Fruit fly (Drosophila melanogaster) whole organism, embryonic: ENCODE results near the gene CG31706.

Experiments used
- Atf-2 ChIP-seq: fragments of 200-800 bp; sonication (Bioruptor generic); optimal IDR thresholded peaks from 2 replicates; lab custom pipeline; 2016; ENCODE audit warnings: missing biosample characterization, missing genetic modification characterization
- CG10209 ChIP-seq: fragments of 200-800 bp; sonication (Bioruptor generic); optimal IDR thresholded peaks from 3 replicates; lab custom pipeline; 2017; ENCODE audit warnings: missing biosample characterization, mild to moderate bottlenecking, missing genetic modification characterization, missing genetic modification reagents
- CG10267 ChIP-seq: fragments of 200-800 bp; sonication (Bioruptor generic); optimal IDR thresholded peaks from 2 replicates; lab custom pipeline; 2018; ENCODE audit warnings: missing biosample characterization, mild to moderate bottlenecking, missing genetic modification characterization, moderate library complexity
- CG10462 ChIP-seq: fragments of 200-800 bp; sonication (Bioruptor generic); optimal IDR thresholded peaks from 2 replicates; lab custom pipeline; 2016; ENCODE audit warnings: missing biosample characterization, missing genetic modification characterization
- CG11723 ChIP-seq: fragments of 200-800 bp; sonication (Bioruptor generic); optimal IDR thresholded peaks from 2 replicates; lab custom pipeline; 2017; ENCODE audit warnings: missing biosample characterization, mild to moderate bottlenecking, missing genetic modification characterization
- CG13296 ChIP-seq: fragments of 200-800 bp; sonication (Bioruptor generic); optimal IDR thresholded peaks from 3 replicates; lab custom pipeline; 2018; ENCODE audit warnings: missing biosample characterization, mild to moderate bottlenecking, missing genetic modification characterization
- CG13624 ChIP-seq: fragments of 200-800 bp; sonication (Bioruptor generic); optimal IDR thresholded peaks from 2 replicates; lab custom pipeline; 2016; ENCODE audit warnings: missing biosample characterization, missing genetic modification characterization
- CG15269 ChIP-seq: fragments of 200-800 bp; sonication (Bioruptor generic); optimal IDR thresholded peaks from 2 replicates; lab custom pipeline; 2018; ENCODE audit warnings: missing biosample characterization, mild to moderate bottlenecking, missing genetic modification characterization, moderate library complexity
- CG1603 ChIP-seq: fragments of 200-800 bp; sonication (Bioruptor generic); optimal IDR thresholded peaks from 2 replicates; lab custom pipeline; 2019; ENCODE audit warnings: missing biosample characterization, mild to moderate bottlenecking, missing genetic modification characterization, moderate library complexity
- CG17359 ChIP-seq: fragments of 200-800 bp; sonication (Bioruptor generic); optimal IDR thresholded peaks from 3 replicates; lab custom pipeline; 2018; ENCODE audit warnings: missing biosample characterization, mild to moderate bottlenecking, missing genetic modification characterization, moderate library complexity
- CG17802 ChIP-seq: fragments of 200-800 bp; sonication (Bioruptor generic); optimal IDR thresholded peaks from 2 replicates; lab custom pipeline; 2018; ENCODE audit warnings: missing biosample characterization, mild to moderate bottlenecking, missing genetic modification characterization, moderate library complexity
- CG17829 ChIP-seq: fragments of 200-800 bp; optimal IDR thresholded peaks from 2 replicates; lab custom pipeline; 2019; ENCODE audit warnings: missing biosample characterization, mild to moderate bottlenecking, missing genetic modification characterization, moderate library complexity
- CG1832 ChIP-seq: fragments of 200-800 bp; sonication (Bioruptor generic); optimal IDR thresholded peaks from 2 replicates; lab custom pipeline; 2017; ENCODE audit warnings: missing biosample characterization, mild to moderate bottlenecking, missing genetic modification characterization, inconsistent platforms
- CG18619 ChIP-seq: fragments of 200-800 bp; sonication (Bioruptor generic); optimal IDR thresholded peaks from 3 replicates; lab custom pipeline; 2017; ENCODE audit warnings: missing biosample characterization, mild to moderate bottlenecking, missing genetic modification characterization
- CG2712 ChIP-seq: fragments of 200-800 bp; optimal IDR thresholded peaks from 3 replicates; lab custom pipeline; 2019; ENCODE audit warnings: missing biosample characterization, mild to moderate bottlenecking, missing genetic modification characterization, moderate library complexity
- CG30020 ChIP-seq: fragments of 200-800 bp; optimal IDR thresholded peaks from 2 replicates; lab custom pipeline; 2019; ENCODE audit warnings: missing biosample characterization, mild to moderate bottlenecking, missing genetic modification characterization, moderate library complexity
- CG31365 ChIP-seq: fragments of 200-800 bp; sonication (Bioruptor generic); optimal IDR thresholded peaks from 2 replicates; lab custom pipeline; 2018; ENCODE audit warnings: missing biosample characterization, mild to moderate bottlenecking, missing genetic modification characterization
- CG34376 ChIP-seq: fragments of 200-800 bp; sonication (Bioruptor generic); optimal IDR thresholded peaks from 2 replicates; lab custom pipeline; 2018; ENCODE audit warnings: missing biosample characterization, mild to moderate bottlenecking, missing genetic modification characterization
- CG5953 ChIP-seq: fragments of 200-800 bp; sonication (Bioruptor generic); IDR thresholded peaks from 2 replicates; pipeline ENCODE4 v1.3.6; 2022; ENCODE audit warnings: missing biosample characterization, missing genetic modification characterization
- CG7963 ChIP-seq: fragments of 200-800 bp; sonication (Bioruptor generic); IDR thresholded peaks from 3 replicates; pipeline ENCODE4 v1.3.6; 2022; ENCODE audit warnings: missing biosample characterization, missing genetic modification characterization; ENCODE audit not compliant: partially characterized antibody
- CG8388 ChIP-seq: fragments of 200-800 bp; sonication (Bioruptor generic); optimal IDR thresholded peaks from 2 replicates; lab custom pipeline; 2019; ENCODE audit warnings: missing biosample characterization, mild to moderate bottlenecking, missing genetic modification characterization, moderate library complexity
- CG9727 ChIP-seq: fragments of 200-800 bp; sonication (Bioruptor generic); optimal IDR thresholded peaks from 3 replicates; lab custom pipeline; 2017; ENCODE audit warnings: missing biosample characterization, mild to moderate bottlenecking, missing genetic modification characterization
- CG9797 ChIP-seq: fragments of 200-800 bp; sonication (Bioruptor generic); optimal IDR thresholded peaks from 3 replicates; lab custom pipeline; 2018; ENCODE audit warnings: missing biosample characterization, mild to moderate bottlenecking, missing genetic modification characterization
- CG9932 ChIP-seq: fragments of 200-800 bp; sonication (Bioruptor generic); IDR thresholded peaks from 2 replicates; pipeline ENCODE4 v1.3.6; 2022; ENCODE audit warnings: missing biosample characterization, missing genetic modification characterization
- CHES-1-like ChIP-seq: fragments of 200-800 bp; sonication (Bioruptor generic); optimal IDR thresholded peaks from 2 replicates; lab custom pipeline; 2016; ENCODE audit warnings: missing biosample characterization, missing genetic modification characterization
- Camta ChIP-seq: fragments of 200-800 bp; sonication (Bioruptor generic); optimal IDR thresholded peaks from 2 replicates; lab custom pipeline; 2016; ENCODE audit warnings: missing biosample characterization, missing genetic modification characterization
- Dek ChIP-seq: fragments of 200-800 bp; sonication (Bioruptor generic); optimal IDR thresholded peaks from 3 replicates; lab custom pipeline; 2019; ENCODE audit warnings: missing biosample characterization, mild to moderate bottlenecking, missing genetic modification characterization, moderate library complexity
- Fer2 ChIP-seq: fragments of 200-800 bp; sonication (Bioruptor generic); optimal IDR thresholded peaks from 2 replicates; lab custom pipeline; 2018; ENCODE audit warnings: missing biosample characterization, mild to moderate bottlenecking, missing genetic modification characterization, moderate library complexity
- Gsc ChIP-seq: fragments of 200-800 bp; sonication (Bioruptor generic); IDR thresholded peaks from 2 replicates; pipeline ENCODE4 v1.3.6; 2022; ENCODE audit warnings: missing biosample characterization, missing genetic modification characterization
- HLH4C ChIP-seq: fragments of 200-800 bp; sonication (Bioruptor generic); IDR thresholded peaks from 3 replicates; pipeline ENCODE4 v1.3.6; 2022; ENCODE audit warnings: missing biosample characterization, missing genetic modification characterization; ENCODE audit not compliant: partially characterized antibody
- Hr3 ChIP-seq: fragments of 200-800 bp; sonication (Bioruptor generic); optimal IDR thresholded peaks from 3 replicates; lab custom pipeline; 2016; ENCODE audit warnings: missing biosample characterization, missing genetic modification characterization
- Hr51 ChIP-seq, 2 experiments: fragments of 200-800 bp; sonication (Bioruptor generic); optimal IDR thresholded peaks; 2 replicates in 1 of 2; 3 replicates in 1 of 2; lab custom pipeline; 2016 to 2018; ENCODE audit warnings: missing biosample characterization in 2 of 2, missing genetic modification characterization in 2 of 2, mild to moderate bottlenecking in 1 of 2, moderate library complexity in 1 of 2
- Rx ChIP-seq: fragments of 200-800 bp; sonication (Bioruptor generic); IDR thresholded peaks from 2 replicates; pipeline ENCODE4 v1.3.6; 2022; ENCODE audit warnings: missing biosample characterization, missing genetic modification characterization
- Sin3A ChIP-seq: fragments of >200 bp; optimal IDR thresholded peaks from 2 replicates; lab custom pipeline; 2018
- ac ChIP-seq: fragments of 200-800 bp; sonication (Bioruptor generic); optimal IDR thresholded peaks from 3 replicates; lab custom pipeline; 2017; ENCODE audit warnings: missing biosample characterization, mild to moderate bottlenecking, missing genetic modification characterization
- ara ChIP-seq: fragments of 200-800 bp; sonication (Bioruptor generic); IDR thresholded peaks from 2 replicates; pipeline ENCODE4 v1.3.6; 2022; ENCODE audit warnings: missing biosample characterization, missing genetic modification characterization
- bcd ChIP-seq: fragments of 200-800 bp; sonication (Bioruptor generic); optimal IDR thresholded peaks from 2 replicates; lab custom pipeline; 2017; ENCODE audit warnings: missing biosample characterization, mild to moderate bottlenecking, missing genetic modification characterization
- cad ChIP-seq: fragments of >200 bp; optimal IDR thresholded peaks from 2 replicates; lab custom pipeline; 2017; ENCODE audit warnings: missing biosample characterization, missing genetic modification characterization
- dan ChIP-seq: fragments of 200-800 bp; sonication (Bioruptor generic); IDR thresholded peaks from 2 replicates; pipeline ENCODE4 v1.3.6; 2022; ENCODE audit warnings: missing biosample characterization, missing genetic modification characterization
- esg ChIP-seq: fragments of 200-800 bp; sonication (Bioruptor generic); conservative IDR thresholded peaks from 2 replicates; pipeline ENCODE4 v1.3.6; 2022; ENCODE audit warnings: missing biosample characterization, missing genetic modification characterization
- ewg ChIP-seq: fragments of 200-800 bp; sonication (Bioruptor generic); optimal IDR thresholded peaks from 3 replicates; lab custom pipeline; 2017; ENCODE audit warnings: mild to moderate bottlenecking, missing biosample characterization, missing genetic modification reagents, missing genetic modification characterization
- fd64A ChIP-seq: fragments of 200-800 bp; sonication (Bioruptor generic); optimal IDR thresholded peaks from 3 replicates; lab custom pipeline; 2018; ENCODE audit warnings: missing biosample characterization, mild to moderate bottlenecking, missing genetic modification characterization
- gce ChIP-seq: fragments of 200-800 bp; sonication (Bioruptor generic); IDR thresholded peaks from 3 replicates; pipeline ENCODE4 v1.3.6; 2022; ENCODE audit warnings: missing biosample characterization, missing genetic modification characterization
- gt ChIP-seq: fragments of 200-800 bp; sonication (Bioruptor generic); IDR thresholded peaks from 2 replicates; pipeline ENCODE4 v1.3.6; 2022; ENCODE audit warnings: missing biosample characterization, missing genetic modification characterization
- h ChIP-seq: fragments of >200 bp; optimal IDR thresholded peaks from 2 replicates; lab custom pipeline; 2017
- jumu ChIP-seq: fragments of 200-800 bp; sonication (Bioruptor generic); optimal IDR thresholded peaks from 3 replicates; lab custom pipeline; 2016; ENCODE audit warnings: missing biosample characterization, missing genetic modification characterization
- knrl ChIP-seq: fragments of 200-800 bp; sonication (Bioruptor generic); IDR thresholded peaks from 3 replicates; pipeline ENCODE4 v1.3.6; 2022; ENCODE audit warnings: missing biosample characterization, missing genetic modification characterization; ENCODE audit not compliant: partially characterized antibody
- lab ChIP-seq: fragments of 200-800 bp; sonication (Bioruptor generic); optimal IDR thresholded peaks from 3 replicates; lab custom pipeline; 2017; ENCODE audit warnings: missing biosample characterization, missing genetic modification characterization, mild to moderate bottlenecking, moderate library complexity, missing genetic modification reagents
- pho ChIP-seq: fragments of 200-800 bp; sonication (Bioruptor generic); optimal IDR thresholded peaks from 2 replicates; lab custom pipeline; 2016; ENCODE audit warnings: missing biosample characterization, missing genetic modification characterization
- repo ChIP-seq: fragments of 200-800 bp; sonication (Bioruptor generic); optimal IDR thresholded peaks from 2 replicates; lab custom pipeline; 2016; ENCODE audit warnings: missing biosample characterization, missing genetic modification characterization
- sisA ChIP-seq: fragments of 200-800 bp; sonication (Bioruptor generic); IDR thresholded peaks from 2 replicates; pipeline ENCODE4 v1.3.6; 2022; ENCODE audit warnings: missing biosample characterization, missing genetic modification characterization
- vvl ChIP-seq: fragments of 200-800 bp; sonication (Bioruptor generic); IDR thresholded peaks from 2 replicates; pipeline ENCODE4 v1.3.6; 2022; ENCODE audit warnings: missing biosample characterization, missing genetic modification characterization

Gene CG31706

dm6 chr2L:11528129-11528589, 2.7 kb downstream of the CG31706 start, which contains the start of gene CG31705 (continued):
- TF ChIP-seq CG17829 (tag; lab: Kevin White, UChicago) (no peak), Hr3 (peak; percentile 39), CG10267 (tag; lab: Kevin White, UChicago) (peak; percentile 25), CG5953 (GFP tag; lab: Robert Waterston, UW) (no peak), CG2712 (tag; lab: Kevin White, UChicago) (no peak), CG1832 (GFP tag; lab: Kevin White, UChicago) (no peak), CG10462 (GFP tag; lab: Kevin White, UChicago) (no peak), ac (GFP tag; lab: Kevin White, UChicago) (no peak), CG9932 (GFP tag; lab: Robert Waterston, UW) (peak; percentile 52), Gsc (GFP tag; lab: Robert Waterston, UW) (no peak), cad (GFP tag; lab: Kevin White, UChicago) (no peak), lab (GFP tag; lab: Kevin White, UChicago) (peak; percentile 48), CG7963 (GFP tag; lab: Robert Waterston, UW) (no peak), knrl (no peak), CG11723 (GFP tag; lab: Kevin White, UChicago) (no peak), dan (GFP tag; lab: Robert Waterston, UW) (no peak), CG10209 (peak; percentile 49), bcd (GFP tag; lab: Kevin White, UChicago) (peak; percentile 63), Fer2 (tag; lab: Kevin White, UChicago) (no peak), Sin3A (lab: Kevin White, UChicago) (no peak), Rx (no peak), pho (GFP tag; lab: Kevin White, UChicago) (no peak), Atf-2 (GFP tag; lab: Kevin White, UChicago) (no peak), CG34376 (no peak), HLH4C (no peak), CG18619 (GFP tag; lab: Kevin White, UChicago) (peak; percentile 48), CG13296 (GFP tag; lab: Kevin White, UChicago) (peak; percentile 14), repo (no peak), CG30020 (tag; lab: Kevin White, UChicago) (no peak), Camta (no peak), CG9727 (GFP tag; lab: Kevin White, UChicago) (peak; percentile 72), vvl (GFP tag; lab: Robert Waterston, UW) (no peak), gt (GFP tag; lab: Robert Waterston, UW) (no peak), sisA (peak; percentile 30; the same call in 1 of the 2 replicates), h (lab: Kevin White, UChicago) (no peak), CHES-1-like (GFP tag; lab: Kevin White, UChicago) (no peak), CG17802 (tag; lab: Kevin White, UChicago) (no peak), CG9797 (no peak), CG1603 (tag; lab: Kevin White, UChicago) (no peak), jumu (no peak), CG31365 (tag; lab: Kevin White, UChicago) (no peak), CG13624 (no peak), gce (GFP tag; lab: Robert Waterston, UW) (no peak), CG17359 (tag; lab: Kevin White, UChicago) (peak; percentile 1), Dek (tag; lab: Kevin White, UChicago) (peak; percentile 50), ewg (no peak), ara (GFP tag; lab: Robert Waterston, UW) (no peak), fd64A (GFP tag; lab: Kevin White, UChicago) (no peak), esg (GFP tag; lab: Robert Waterston, UW) (peak; percentile 23; the same call in 1 of the 2 replicates), CG8388 (GFP tag; lab: Kevin White, UChicago) (no peak), CG15269 (tag; lab: Kevin White, UChicago) (peak; percentile 58), Hr51 (GFP tag; optimal IDR thresholded peaks at IDR 0.05; lab: Kevin White, UChicago) (peak in 1 of 2 experiments; percentile 53)
